Worm (Caenorhabditis elegans) whole organism, young adult: ENCODE data around the gene rips-1.

Experiments used
- B0261.1 ChIP-seq: sonication (generic microtip); optimal IDR thresholded peaks from 2 replicates; lab custom pipeline; 2016; ENCODE audit warnings: mild to moderate bottlenecking, missing genetic modification characterization, moderate library complexity, missing compliant biosample characterization
- F10E7.11 ChIP-seq: sonication (generic microtip); optimal IDR thresholded peaks from 2 replicates; lab custom pipeline; 2017; ENCODE audit warnings: mild to moderate bottlenecking, missing genetic modification characterization, moderate library complexity, missing compliant biosample characterization
- F22D6.2 ChIP-seq: sonication (generic microtip); optimal IDR thresholded peaks from 2 replicates; lab custom pipeline; 2016; ENCODE audit warnings: mild to moderate bottlenecking, missing genetic modification characterization, missing compliant biosample characterization
- F23B12.7 ChIP-seq: sonication (generic microtip); optimal IDR thresholded peaks from 2 replicates; lab custom pipeline; 2017; ENCODE audit warnings: missing genetic modification characterization, mild to moderate bottlenecking, missing compliant biosample characterization, antibody characterized with exemption, moderate library complexity; ENCODE audit not compliant: insufficient read depth
- T26A5.8 ChIP-seq: sonication (generic microtip); optimal IDR thresholded peaks from 2 replicates; lab custom pipeline; 2016; ENCODE audit warnings: missing genetic modification characterization, missing compliant biosample characterization
- Y53F4B.3 ChIP-seq: fragments of 200-800 bp; sonication (Bioruptor generic); IDR thresholded peaks from 2 replicates; pipeline ENCODE4 v1.3.6; 2022; ENCODE audit warnings: missing genetic modification reagents, missing genetic modification characterization, missing compliant biosample characterization
- Y53G8AR.9 ChIP-seq: fragments of 200-800 bp; sonication (Bioruptor generic); conservative IDR thresholded peaks from 2 replicates; pipeline ENCODE4 v1.3.6; 2022; ENCODE audit warnings: missing genetic modification reagents, missing genetic modification characterization, missing compliant biosample characterization
- attf-5 ChIP-seq: fragments of 200-800 bp; sonication (Bioruptor generic); optimal IDR thresholded peaks from 2 replicates; lab custom pipeline; 2018; ENCODE audit warnings: mild to moderate bottlenecking, missing genetic modification characterization, missing compliant biosample characterization
- cebp-2 ChIP-seq: fragments of 200-800 bp; sonication (Bioruptor generic); IDR thresholded peaks from 2 replicates; pipeline ENCODE4 v1.3.6; 2022; ENCODE audit warnings: missing genetic modification characterization, missing compliant biosample characterization
- ceh-91 ChIP-seq: fragments of 200-800 bp; sonication (Bioruptor generic); IDR thresholded peaks from 2 replicates; pipeline ENCODE4 v1.3.6; 2022; ENCODE audit warnings: missing genetic modification reagents, missing genetic modification characterization, missing compliant biosample characterization
- dox-1 ChIP-seq: fragments of 200-800 bp; sonication (Bioruptor generic); IDR thresholded peaks from 2 replicates; pipeline ENCODE4 v1.3.6; 2022; ENCODE audit warnings: missing genetic modification reagents, missing genetic modification characterization, missing compliant biosample characterization
- dpff-1 ChIP-seq: sonication (generic microtip); optimal IDR thresholded peaks from 2 replicates; lab custom pipeline; 2017; ENCODE audit warnings: mild to moderate bottlenecking, missing genetic modification characterization, missing compliant biosample characterization
- efl-1 ChIP-seq: fragments of 150-350 bp; optimal IDR thresholded peaks from 2 replicates; lab custom pipeline; 2014; ENCODE audit warnings: missing biosample characterization, missing genetic modification reagents, missing genetic modification characterization
- egl-18 ChIP-seq: fragments of 200-800 bp; sonication (Bioruptor generic); IDR thresholded peaks from 2 replicates; pipeline ENCODE4 v1.3.6; 2022; ENCODE audit warnings: missing genetic modification reagents, missing genetic modification characterization, missing compliant biosample characterization
- egl-44 ChIP-seq: fragments of 200-800 bp; sonication (Bioruptor generic); IDR thresholded peaks from 2 replicates; pipeline ENCODE4 v1.3.6; 2022; ENCODE audit warnings: missing genetic modification reagents, missing genetic modification characterization, missing compliant biosample characterization
- egrh-3 ChIP-seq: fragments of 200-800 bp; sonication (Bioruptor generic); IDR thresholded peaks from 2 replicates; pipeline ENCODE4 v1.3.6; 2022; ENCODE audit warnings: missing genetic modification reagents, missing genetic modification characterization, missing compliant biosample characterization
- ekl-4 ChIP-seq: fragments of 200-800 bp; sonication (Bioruptor generic); IDR thresholded peaks from 2 replicates; pipeline ENCODE4 v1.3.6; 2022; ENCODE audit warnings: missing genetic modification reagents, missing genetic modification characterization, missing compliant biosample characterization
- hlh-12 ChIP-seq: sonication (generic microtip); optimal IDR thresholded peaks from 2 replicates; lab custom pipeline; 2016; ENCODE audit warnings: missing genetic modification characterization, missing compliant biosample characterization
- lag-1 ChIP-seq: fragments of 200-800 bp; sonication (Bioruptor generic); IDR thresholded peaks from 2 replicates; pipeline ENCODE4 v1.3.6; 2022; ENCODE audit warnings: missing genetic modification reagents, missing genetic modification characterization, missing compliant biosample characterization
- lin-35 ChIP-seq, 3 experiments: fragments of 150-350 bp in 2 of 3; sonication (generic microtip) in 1 of 3; optimal IDR thresholded peaks; 2 replicates each; lab custom pipeline; 2014 to 2018; ENCODE audit warnings: missing biosample characterization in 3 of 3, missing genetic modification characterization in 3 of 3, missing genetic modification reagents in 3 of 3
- madf-3 ChIP-seq: fragments of 200-800 bp; sonication (Bioruptor generic); IDR thresholded peaks from 2 replicates; pipeline ENCODE4 v1.3.6; 2022; ENCODE audit warnings: missing genetic modification reagents, missing genetic modification characterization, missing compliant biosample characterization
- madf-6 ChIP-seq: fragments of 200-800 bp; sonication (Bioruptor generic); IDR thresholded peaks from 2 replicates; pipeline ENCODE4 v1.3.6; 2022; ENCODE audit warnings: missing genetic modification reagents, missing genetic modification characterization, missing compliant biosample characterization
- madf-8 ChIP-seq: fragments of 200-800 bp; sonication (Bioruptor generic); conservative IDR thresholded peaks from 2 replicates; pipeline ENCODE4 v1.3.6; 2022; ENCODE audit warnings: missing genetic modification reagents, missing genetic modification characterization, missing compliant biosample characterization
- mcd-1 ChIP-seq: fragments of 200-800 bp; sonication (Bioruptor generic); IDR thresholded peaks from 2 replicates; pipeline ENCODE4 v1.3.6; 2022; ENCODE audit warnings: missing genetic modification reagents, missing genetic modification characterization, missing compliant biosample characterization
- mel-28 ChIP-seq: sonication (generic microtip); optimal IDR thresholded peaks from 2 replicates; lab custom pipeline; 2016; ENCODE audit warnings: borderline replicate concordance, mild to moderate bottlenecking, missing genetic modification characterization, missing compliant biosample characterization
- mes-4 ChIP-seq: sonication (generic microtip); optimal IDR thresholded peaks from 2 replicates; lab custom pipeline; 2016; ENCODE audit warnings: missing genotype, missing genetic modification characterization, missing compliant biosample characterization
- nfya-1 ChIP-seq: sonication (generic microtip); optimal IDR thresholded peaks from 2 replicates; lab custom pipeline; 2017; ENCODE audit warnings: antibody characterized with exemption, missing compliant biosample characterization, missing genetic modification characterization, borderline replicate concordance; ENCODE audit not compliant: insufficient read depth
- nhr-80 ChIP-seq: sonication (generic microtip); optimal IDR thresholded peaks from 2 replicates; lab custom pipeline; 2016; ENCODE audit warnings: missing genetic modification characterization, missing compliant biosample characterization
- snpc-3.4 ChIP-seq: sonication (generic microtip); optimal IDR thresholded peaks from 2 replicates; lab custom pipeline; 2017; ENCODE audit warnings: missing genetic modification characterization, mild to moderate bottlenecking, missing compliant biosample characterization, antibody characterized with exemption, moderate library complexity, missing genotype, missing genetic modification reagents
- somi-1 ChIP-seq: fragments of 200-800 bp; sonication (Bioruptor generic); optimal IDR thresholded peaks from 2 replicates; lab custom pipeline; 2018; ENCODE audit warnings: mild to moderate bottlenecking, missing genetic modification characterization, missing compliant biosample characterization
- sptf-2 ChIP-seq: fragments of 200-800 bp; sonication (Bioruptor generic); optimal IDR thresholded peaks from 2 replicates; lab custom pipeline; 2018; ENCODE audit warnings: mild to moderate bottlenecking, missing genetic modification characterization, missing compliant biosample characterization
- tbx-9 ChIP-seq: sonication (generic microtip); optimal IDR thresholded peaks from 2 replicates; lab custom pipeline; 2016; ENCODE audit warnings: borderline replicate concordance, missing genetic modification characterization, inconsistent platforms, missing compliant biosample characterization
- xnd-1 ChIP-seq: sonication (generic microtip); optimal IDR thresholded peaks from 2 replicates; lab custom pipeline; 2016; ENCODE audit warnings: missing genotype, missing genetic modification reagents, missing genetic modification characterization, missing compliant biosample characterization
- zfh-2 ChIP-seq: fragments of 200-800 bp; sonication (Bioruptor generic); conservative IDR thresholded peaks from 2 replicates; pipeline ENCODE4 v1.3.6; 2022; ENCODE audit warnings: missing genetic modification reagents, missing genetic modification characterization, missing compliant biosample characterization
- zim-3 ChIP-seq: sonication (generic microtip); optimal IDR thresholded peaks from 2 replicates; lab custom pipeline; 2017; ENCODE audit warnings: mild to moderate bottlenecking, missing genetic modification characterization, moderate library complexity, missing compliant biosample characterization
- ztf-18 ChIP-seq: sonication (generic microtip); optimal IDR thresholded peaks from 2 replicates; lab custom pipeline; 2016; ENCODE audit warnings: missing genotype, mild to moderate bottlenecking, missing genetic modification characterization, missing compliant biosample characterization
- ztf-25 ChIP-seq: fragments of 200-800 bp; sonication (Bioruptor generic); IDR thresholded peaks from 2 replicates; pipeline ENCODE4 v1.3.6; 2022; ENCODE audit warnings: missing genetic modification reagents, missing genetic modification characterization, missing compliant biosample characterization
- ztf-28 ChIP-seq: fragments of 200-800 bp; sonication (Bioruptor generic); IDR thresholded peaks from 2 replicates; pipeline ENCODE4 v1.3.6; 2022; ENCODE audit warnings: missing genetic modification reagents, missing genetic modification characterization, missing compliant biosample characterization

rips-1 gene

DNA sequence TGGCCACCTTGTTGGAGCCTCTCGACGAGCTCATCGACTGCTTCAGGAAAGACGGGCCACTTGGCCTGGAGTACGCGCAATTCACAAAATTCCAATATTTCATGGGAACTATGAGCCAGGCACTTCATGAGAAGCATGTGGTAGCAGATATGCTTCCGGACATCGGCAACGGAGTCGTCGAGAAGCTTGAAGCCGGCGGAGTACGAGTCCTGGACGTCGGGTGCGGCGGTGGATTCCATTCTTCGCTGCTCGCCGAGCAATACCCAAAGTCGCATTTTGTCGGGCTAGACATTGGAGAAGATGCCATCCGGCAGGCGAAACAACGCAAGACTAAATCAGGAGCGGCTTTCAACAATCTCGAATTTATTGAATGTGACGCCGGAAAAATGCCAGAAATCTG lies 1.8 kb downstream of the rips-1 start:
- TF ChIP-seq mes-4 (tag; lab: Kevin White, UChicago) (no peak), ztf-28 (GFP tag; lab: Robert Waterston, UW) (no peak), nfya-1 (tag; lab: Kevin White, UChicago) (no peak), hlh-12 (tag; lab: Kevin White, UChicago) (no peak), mel-28 (tag; lab: Kevin White, UChicago) (no peak), zfh-2 (peak; percentile 80), lag-1 (GFP tag; lab: Robert Waterston, UW) (no peak), lin-35 (GFP tag; optimal IDR thresholded peaks at IDR 0.05; lab: Kevin White, UChicago) (no peak), somi-1 (no peak), F10E7.11 (tag; lab: Kevin White, UChicago) (no peak), zim-3 (tag; lab: Kevin White, UChicago) (no peak), T26A5.8 (no peak), ceh-91 (GFP tag; lab: Robert Waterston, UW) (no peak), madf-3 (GFP tag; lab: Robert Waterston, UW) (no peak), sptf-2 (GFP tag; lab: Kevin White, UChicago) (no peak), Y53G8AR.9 (GFP tag; lab: Robert Waterston, UW) (0 out of 2 replicates have a peak, but pooled peaks have one; percentile 20)
- TF ChIP-seq, all 124 proteins: peak for 2

DNA sequence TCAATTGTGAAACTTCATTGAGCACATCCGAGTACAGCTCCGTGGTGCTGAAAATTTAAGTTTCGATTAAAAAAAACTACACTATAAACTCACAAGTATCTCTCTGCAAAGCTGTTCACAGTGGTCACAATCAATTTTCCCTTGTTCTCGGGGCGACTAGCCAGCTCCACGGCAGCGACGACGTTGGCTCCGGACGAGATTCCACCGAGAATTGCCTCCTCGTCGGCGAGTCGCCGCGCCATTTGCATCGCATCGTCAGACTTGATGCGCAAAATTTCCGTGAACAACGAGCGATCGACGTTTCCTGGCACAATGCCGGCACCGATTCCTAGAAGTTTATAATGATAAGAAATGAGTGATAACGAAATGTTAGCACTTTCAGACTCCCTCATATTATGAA lies 2.8 kb downstream of the rips-1 start:
- peak; percentile 20; the same call in 1 of the 2 replicates for TF ChIP-seq dox-1 (GFP tag; lab: Robert Waterston, UW)
- TF ChIP-seq zfh-2, result peak; percentile 69
- 0 out of 2 replicates have a peak, but pooled peaks have one; percentile 10 for TF ChIP-seq egl-44 (GFP tag; lab: Robert Waterston, UW)
- peak; percentile 19; the same call in 1 of the 2 replicates for TF ChIP-seq egrh-3 (GFP tag; lab: Robert Waterston, UW)
- TF ChIP-seq cebp-2 (GFP tag; lab: Robert Waterston, UW), result 0 out of 2 replicates have a peak, but pooled peaks have one; percentile 18
- no peak for TF ChIP-seq tbx-9
- peak; percentile 47 for TF ChIP-seq nhr-80
- no peak for TF ChIP-seq ztf-18 (tag; lab: Kevin White, UChicago)

DNA sequence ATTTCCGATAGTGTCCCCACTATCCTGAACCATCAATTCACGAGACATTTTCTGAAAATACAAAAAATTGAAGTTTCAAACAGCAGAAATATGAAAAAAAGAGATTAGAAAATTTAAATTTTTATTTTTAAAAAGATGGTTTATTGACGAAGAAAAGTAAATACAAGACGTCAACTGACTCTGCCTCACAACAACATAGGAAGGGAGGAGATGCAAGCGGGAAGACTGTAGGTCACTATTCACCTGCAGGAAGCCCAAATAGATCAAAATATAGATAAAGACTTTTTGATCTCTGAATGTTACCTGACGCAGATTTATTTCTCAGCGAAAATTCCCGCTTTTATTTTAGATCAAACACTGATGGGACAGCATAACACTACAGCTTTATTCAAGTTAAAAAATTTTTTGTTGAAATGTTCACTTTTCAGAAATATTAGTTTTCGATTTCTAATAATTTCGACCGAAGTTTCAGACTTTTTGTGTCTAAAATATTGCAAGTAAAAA lies 4.3 kb downstream of the rips-1 start, which contains the start of gene cysl-3:
Gene cysl-3, minus strand, starts transcription at position 51 of the 504 bp plus-strand sequence.
- TF ChIP-seq ekl-4 (GFP tag; lab: Robert Waterston, UW), result no peak
- TF ChIP-seq dpff-1 (tag; lab: Kevin White, UChicago), result no peak
- peak; percentile 65 for TF ChIP-seq madf-8 (GFP tag; lab: Robert Waterston, UW)
- TF ChIP-seq B0261.1 (tag; lab: Kevin White, UChicago), result no peak
- no peak for TF ChIP-seq F22D6.2 (tag; lab: Kevin White, UChicago)
- no peak for TF ChIP-seq dox-1 (GFP tag; lab: Robert Waterston, UW)
- no peak for TF ChIP-seq egl-18 (GFP tag; lab: Robert Waterston, UW)
- TF ChIP-seq Y53F4B.3 (GFP tag; lab: Robert Waterston, UW), result no peak
- TF ChIP-seq mcd-1 (GFP tag; lab: Robert Waterston, UW), result no peak
- 0 out of 2 replicates have a peak, but pooled peaks have one; percentile 18 for TF ChIP-seq Y53G8AR.9 (GFP tag; lab: Robert Waterston, UW)
- TF ChIP-seq madf-6 (GFP tag; lab: Robert Waterston, UW), result peak; percentile 85
- no peak for TF ChIP-seq attf-5 (GFP tag; lab: Kevin White, UChicago)
- TF ChIP-seq snpc-3.4, result no peak
- no peak for TF ChIP-seq xnd-1 (tag; lab: Kevin White, UChicago)
- no peak for TF ChIP-seq ztf-25 (GFP tag; lab: Robert Waterston, UW)
- no peak for TF ChIP-seq F23B12.7 (tag; lab: Kevin White, UChicago)
- peak; percentile 62 for TF ChIP-seq efl-1
